Fruit fly (Drosophila melanogaster) whole organism, pupa: ENCODE results near the gene CG31998.

ENCODE experiments used
- CG10348 ChIP-seq: fragments of 200-800 bp; sonication (Bioruptor generic); IDR thresholded peaks from 2 replicates; pipeline ENCODE4 v1.3.6; 2022; ENCODE audit warnings: missing biosample characterization, missing genetic modification characterization
- CG12605 ChIP-seq: fragments of 200-800 bp; sonication (Bioruptor generic); IDR thresholded peaks from 2 replicates; pipeline ENCODE4 v1.3.6; 2022; ENCODE audit warnings: missing biosample characterization, missing genetic modification characterization
- CG13204 ChIP-seq: fragments of 200-800 bp; sonication (Bioruptor generic); optimal IDR thresholded peaks from 2 replicates; lab custom pipeline; 2018; ENCODE audit warnings: missing biosample characterization, mild to moderate bottlenecking, missing genetic modification characterization, moderate library complexity
- CG14655 ChIP-seq: fragments of 200-800 bp; sonication (Bioruptor generic); optimal IDR thresholded peaks from 3 replicates; lab custom pipeline; 2017; ENCODE audit warnings: mild to moderate bottlenecking, missing biosample characterization, missing genetic modification reagents, missing genetic modification characterization
- CG15710 ChIP-seq: fragments of 200-800 bp; sonication (Bioruptor generic); optimal IDR thresholded peaks from 2 replicates; lab custom pipeline; 2018; ENCODE audit warnings: missing biosample characterization, mild to moderate bottlenecking, missing genetic modification characterization, moderate library complexity
- CG17806 ChIP-seq: fragments of 200-800 bp; sonication (Bioruptor generic); optimal IDR thresholded peaks from 2 replicates; lab custom pipeline; 2018; ENCODE audit warnings: missing biosample characterization, mild to moderate bottlenecking, missing genetic modification characterization, moderate library complexity
- CG32121 ChIP-seq: fragments of 200-800 bp; sonication (Bioruptor generic); IDR thresholded peaks from 2 replicates; pipeline ENCODE4 v1.3.6; 2022; ENCODE audit warnings: missing biosample characterization, missing genetic modification characterization
- CG34367 ChIP-seq: fragments of 200-800 bp; sonication (Bioruptor generic); optimal IDR thresholded peaks from 2 replicates; lab custom pipeline; 2018; ENCODE audit warnings: missing biosample characterization, mild to moderate bottlenecking, missing genetic modification characterization
- CG4496 ChIP-seq: fragments of 200-800 bp; sonication (Bioruptor generic); IDR thresholded peaks from 3 replicates; pipeline ENCODE4 v1.3.6; 2022; ENCODE audit warnings: missing biosample characterization, missing genetic modification characterization
- CG8159 ChIP-seq: fragments of 200-800 bp; sonication (Bioruptor generic); optimal IDR thresholded peaks from 3 replicates; lab custom pipeline; 2018; ENCODE audit warnings: missing biosample characterization, mild to moderate bottlenecking, missing genetic modification characterization, moderate library complexity
- CG8301 ChIP-seq: fragments of 200-800 bp; sonication (Bioruptor generic); optimal IDR thresholded peaks from 2 replicates; lab custom pipeline; 2018; ENCODE audit warnings: missing biosample characterization, mild to moderate bottlenecking, missing genetic modification characterization
- CG9948 ChIP-seq: fragments of 200-800 bp; sonication (Bioruptor generic); optimal IDR thresholded peaks from 2 replicates; lab custom pipeline; 2018; ENCODE audit warnings: missing biosample characterization, mild to moderate bottlenecking, missing genetic modification characterization, moderate library complexity
- D1 ChIP-seq: fragments of 200-800 bp; sonication (Bioruptor generic); optimal IDR thresholded peaks from 2 replicates; lab custom pipeline; 2018; ENCODE audit warnings: missing biosample characterization, mild to moderate bottlenecking, missing genetic modification characterization, moderate library complexity
- EcR ChIP-seq: fragments of 200-800 bp; sonication (Bioruptor generic); optimal IDR thresholded peaks from 3 replicates; lab custom pipeline; 2019; ENCODE audit warnings: missing biosample characterization, missing genetic modification characterization, mild to moderate bottlenecking, moderate library complexity, missing genetic modification reagents
- Ets98B ChIP-seq: fragments of 200-800 bp; sonication (Bioruptor generic); IDR thresholded peaks from 2 replicates; pipeline ENCODE4 v1.3.6; 2022; ENCODE audit warnings: missing biosample characterization, missing genetic modification characterization
- Pif1A ChIP-seq: fragments of 200-800 bp; sonication (Bioruptor generic); optimal IDR thresholded peaks from 3 replicates; lab custom pipeline; 2016; ENCODE audit warnings: missing biosample characterization, missing genetic modification characterization
- Pif1B ChIP-seq: fragments of 200-800 bp; sonication (Bioruptor generic); optimal IDR thresholded peaks from 3 replicates; lab custom pipeline; 2016; ENCODE audit warnings: missing biosample characterization, missing genetic modification characterization
- Snoo ChIP-seq: fragments of 200-800 bp; sonication (Bioruptor generic); optimal IDR thresholded peaks from 3 replicates; lab custom pipeline; 2017; ENCODE audit warnings: missing biosample characterization, mild to moderate bottlenecking, missing genetic modification characterization, inconsistent platforms
- fd96Ca ChIP-seq: fragments of 200-800 bp; sonication (Bioruptor generic); IDR thresholded peaks from 3 replicates; pipeline ENCODE4 v1.3.6; 2022; ENCODE audit warnings: missing biosample characterization, missing genetic modification characterization
- gl ChIP-seq: fragments of 200-800 bp; sonication (Bioruptor generic); optimal IDR thresholded peaks from 2 replicates; lab custom pipeline; 2018; ENCODE audit warnings: missing biosample characterization, mild to moderate bottlenecking, missing genetic modification characterization
- rn ChIP-seq: fragments of 200-800 bp; sonication (Bioruptor generic); IDR thresholded peaks from 2 replicates; pipeline ENCODE4 v1.3.6; 2022; ENCODE audit warnings: missing biosample characterization, missing genetic modification characterization

Gene CG31998

dm6 chr4:183681-184080, 22.1 kb downstream of the CG31998 start:
- TF ChIP-seq EcR (GFP tag; lab: Kevin White, UChicago) (no peak), CG9948 (tag; lab: Kevin White, UChicago) (no peak), Ets98B (no peak), CG32121 (GFP tag; lab: Robert Waterston, UW) (no peak), CG15710 (tag; lab: Kevin White, UChicago) (no peak), D1 (tag; lab: Kevin White, UChicago) (no peak), rn (GFP tag; lab: Robert Waterston, UW) (no peak), CG17806 (tag; lab: Kevin White, UChicago) (no peak), Pif1A (GFP tag; lab: Kevin White, UChicago) (no peak), Snoo (no peak), CG13204 (GFP tag; lab: Kevin White, UChicago) (no peak), CG10348 (GFP tag; lab: Robert Waterston, UW) (no peak), CG12605 (GFP tag; lab: Robert Waterston, UW) (no peak), CG34367 (tag; lab: Kevin White, UChicago) (no peak)

- no peak for TF ChIP-seq CG10348 (GFP tag; lab: Robert Waterston, UW)
- no peak for TF ChIP-seq CG8159 (tag; lab: Kevin White, UChicago)
- no peak for TF ChIP-seq CG4496 (GFP tag; lab: Robert Waterston, UW)
- no peak for TF ChIP-seq Pif1A (GFP tag; lab: Kevin White, UChicago)
- TF ChIP-seq Snoo = no peak
- TF ChIP-seq EcR (GFP tag; lab: Kevin White, UChicago) = no peak
- no peak for TF ChIP-seq CG13204 (GFP tag; lab: Kevin White, UChicago)
- no peak for TF ChIP-seq CG32121 (GFP tag; lab: Robert Waterston, UW)
- TF ChIP-seq CG9948 (tag; lab: Kevin White, UChicago) = no peak
- no peak for TF ChIP-seq rn (GFP tag; lab: Robert Waterston, UW)
- TF ChIP-seq D1 (tag; lab: Kevin White, UChicago) = no peak
- TF ChIP-seq Ets98B = no peak
- no peak for TF ChIP-seq fd96Ca
- no peak for TF ChIP-seq CG15710 (tag; lab: Kevin White, UChicago)
- no peak for TF ChIP-seq CG14655 (GFP tag; lab: Kevin White, UChicago)
- TF ChIP-seq CG8301 (tag; lab: Kevin White, UChicago) = no peak
- TF ChIP-seq CG34367 (tag; lab: Kevin White, UChicago) = no peak
- no peak for TF ChIP-seq CG17806 (tag; lab: Kevin White, UChicago)
Observed at dm6 chr4:181639-182038, 24.1 kb downstream of the CG31998 start.

- TF ChIP-seq gl (tag; lab: Kevin White, UChicago) (no peak), CG17806 (tag; lab: Kevin White, UChicago) (no peak), Snoo (no peak), CG34367 (tag; lab: Kevin White, UChicago) (no peak), CG9948 (tag; lab: Kevin White, UChicago) (no peak), CG4496 (GFP tag; lab: Robert Waterston, UW) (no peak), Pif1A (GFP tag; lab: Kevin White, UChicago) (no peak), Pif1B (no peak), Ets98B (no peak), rn (GFP tag; lab: Robert Waterston, UW) (no peak), CG13204 (GFP tag; lab: Kevin White, UChicago) (no peak), fd96Ca (no peak), EcR (GFP tag; lab: Kevin White, UChicago) (no peak), CG14655 (GFP tag; lab: Kevin White, UChicago) (no peak), CG8159 (tag; lab: Kevin White, UChicago) (no peak), D1 (tag; lab: Kevin White, UChicago) (no peak), CG15710 (tag; lab: Kevin White, UChicago) (no peak), CG10348 (GFP tag; lab: Robert Waterston, UW) (no peak)
- TF ChIP-seq, all 21 proteins: peak for 0
Observed at dm6 chr4:180780-181179, 25.0 kb downstream of the CG31998 start.

DNA sequence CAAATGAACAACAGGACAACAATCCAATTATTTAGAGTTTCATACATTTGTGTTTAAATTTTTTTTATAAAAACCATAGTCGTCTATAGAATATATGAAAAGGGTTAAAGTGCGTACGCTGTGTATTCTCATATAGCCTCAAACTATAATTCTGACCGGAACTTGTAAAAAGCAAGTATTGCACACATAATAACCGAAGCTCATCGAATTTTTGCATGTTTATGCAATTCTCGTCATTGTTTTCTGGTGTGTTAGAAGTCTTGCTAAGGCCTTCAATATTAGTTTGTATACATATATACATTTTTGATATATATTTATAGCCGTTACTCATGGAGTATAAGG, 25.9 kb downstream of the CG31998 start:
- no peak for TF ChIP-seq D1 (tag; lab: Kevin White, UChicago)
- TF ChIP-seq CG17806 (tag; lab: Kevin White, UChicago) = no peak
- TF ChIP-seq Pif1B = no peak
- TF ChIP-seq CG15710 (tag; lab: Kevin White, UChicago) = no peak
- no peak for TF ChIP-seq CG32121 (GFP tag; lab: Robert Waterston, UW)
- no peak for TF ChIP-seq gl (tag; lab: Kevin White, UChicago)
- TF ChIP-seq fd96Ca = no peak
- TF ChIP-seq CG13204 (GFP tag; lab: Kevin White, UChicago) = no peak
- no peak for TF ChIP-seq Pif1A (GFP tag; lab: Kevin White, UChicago)
- no peak for TF ChIP-seq CG34367 (tag; lab: Kevin White, UChicago)

dm6 chr4:179062-179919, 26.5 kb downstream of the CG31998 start, which contains the start of gene Arl4:
Gene Arl4 (minus strand): TSS chr4:179389.
- peak; percentile 37 for TF ChIP-seq D1 (tag; lab: Kevin White, UChicago)
- TF ChIP-seq CG15710 (tag; lab: Kevin White, UChicago) = peak; percentile 27
- no peak for TF ChIP-seq CG34367 (tag; lab: Kevin White, UChicago)
- TF ChIP-seq Pif1B = no peak
- TF ChIP-seq Snoo = peak; percentile 37
- no peak for TF ChIP-seq CG10348 (GFP tag; lab: Robert Waterston, UW)
- TF ChIP-seq, all 21 proteins: peak for 3
